Worm (Caenorhabditis elegans) whole organism, mixed stage, embryonic: Measurements from ENCODE around the gene rbf-1.

Experiments
- ceh-39 ChIP-seq: fragments of 150-350 bp; optimal IDR thresholded peaks from 2 replicates; lab custom pipeline; 2014; ENCODE audit warnings: missing biosample characterization, missing genetic modification characterization
- elt-1 ChIP-seq: sonication (generic microtip); optimal IDR thresholded peaks from 2 replicates; lab custom pipeline; 2017; ENCODE audit warnings: missing genetic modification characterization, mild to moderate bottlenecking, missing compliant biosample characterization, antibody characterized with exemption, moderate library complexity, borderline replicate concordance; ENCODE audit not compliant: insufficient read depth
- lin-32 ChIP-seq: fragments of 200-800 bp; sonication (Bioruptor generic); optimal IDR thresholded peaks from 2 replicates; lab custom pipeline; 2018; ENCODE audit warnings: mild to moderate bottlenecking, missing genetic modification characterization, missing compliant biosample characterization
- nhr-237 ChIP-seq: fragments of 150-350 bp; optimal IDR thresholded peaks from 2 replicates; lab custom pipeline; 2014; ENCODE audit warnings: missing biosample characterization, missing genetic modification characterization
- nhr-28 ChIP-seq: fragments of 150-350 bp; optimal IDR thresholded peaks from 2 replicates; lab custom pipeline; 2014; ENCODE audit warnings: missing biosample characterization, missing genetic modification characterization
- pha-4 ChIP-seq: fragments of 150-350 bp; optimal IDR thresholded peaks from 2 replicates; lab custom pipeline; 2018; ENCODE audit warnings: missing biosample characterization, missing genetic modification reagents, missing genetic modification characterization
- snpc-4 ChIP-seq: fragments of 150-350 bp; optimal IDR thresholded peaks from 2 replicates; lab custom pipeline; 2014; ENCODE audit warnings: missing biosample characterization, missing genetic modification characterization

- TF ChIP-seq nhr-237 (tag; lab: Kevin White, UChicago): no peak
- TF ChIP-seq elt-1 (tag; lab: Kevin White, UChicago): no peak
- no peak for TF ChIP-seq nhr-28 (tag; lab: Kevin White, UChicago)
- TF ChIP-seq snpc-4: no peak
- no peak for TF ChIP-seq pha-4 (tag; lab: Kevin White, UChicago)
- no peak for TF ChIP-seq ceh-39 (tag; lab: Kevin White, UChicago)
- TF ChIP-seq lin-32 (GFP tag; lab: Kevin White, UChicago): no peak
These were observed 61.4 kb downstream of the rbf-1 start, which contains the start of gene K07E12.2 for ce11 chrIII:6736971-6737370.
